Worm (Caenorhabditis elegans): ENCODE data around the gene C07A12.7.

ce11 chrX:4484072-4484471 lies 37.9 kb downstream of the C07A12.7 start:
- TF ChIP-seq snpc-4 (tag; optimal IDR thresholded peaks at IDR 0.05) (no peak), lsy-2 (tag; optimal IDR thresholded peaks at IDR 0.05) (no peak)

Data from whole organism, mixed stage, embryonic.